Fruit fly (Drosophila melanogaster): ENCODE results near the gene CG17032.

Gene CG17032

dm6 chr3L:15967588-15968500 lies 9.2 kb downstream of the CG17032 start, which contains the start of the genes Brr2 and CG10516:
Gene Brr2 (minus strand): TSS chr3L:15967872.
Gene CG10516 (plus strand): TSS chr3L:15968204.
- TF ChIP-seq psq (optimal IDR thresholded peaks at IDR 0.05) (no peak), CG8478 (optimal IDR thresholded peaks at IDR 0.05) (no peak), pan (optimal IDR thresholded peaks at IDR 0.05) (no peak), Dll (optimal IDR thresholded peaks at IDR 0.05) (no peak), EcR (GFP tag; optimal IDR thresholded peaks at IDR 0.05) (no peak), usp (GFP tag; optimal IDR thresholded peaks at IDR 0.05) (no peak)

- no peak for TF ChIP-seq usp (GFP tag; optimal IDR thresholded peaks at IDR 0.05)
- no peak for TF ChIP-seq pan (optimal IDR thresholded peaks at IDR 0.05)
- TF ChIP-seq Dll (optimal IDR thresholded peaks at IDR 0.05), result no peak
- TF ChIP-seq psq (optimal IDR thresholded peaks at IDR 0.05), result no peak
These were observed 10.0 kb downstream of the CG17032 start for dm6 chr3L:15968686-15969085.

dm6 chr3L:15974166-15974565 lies 15.5 kb downstream of the CG17032 start:
- TF ChIP-seq EcR (GFP tag; optimal IDR thresholded peaks at IDR 0.05) (no peak), pan (optimal IDR thresholded peaks at IDR 0.05) (no peak), CG8478 (optimal IDR thresholded peaks at IDR 0.05) (no peak), usp (GFP tag; optimal IDR thresholded peaks at IDR 0.05) (no peak), psq (optimal IDR thresholded peaks at IDR 0.05) (no peak), Dll (optimal IDR thresholded peaks at IDR 0.05) (no peak)

- TF ChIP-seq CG8478 (optimal IDR thresholded peaks at IDR 0.05), result no peak
- TF ChIP-seq Dll (optimal IDR thresholded peaks at IDR 0.05), result no peak
- TF ChIP-seq EcR (GFP tag; optimal IDR thresholded peaks at IDR 0.05), result no peak
- TF ChIP-seq psq (optimal IDR thresholded peaks at IDR 0.05), result no peak
- no peak for TF ChIP-seq pan (optimal IDR thresholded peaks at IDR 0.05)
These were observed 16.4 kb downstream of the CG17032 start, which contains the start of gene CG17026 for dm6 chr3L:15975068-15975467. Gene CG17026 (plus strand): TSS chr3L:15975368.

- TF ChIP-seq pan (optimal IDR thresholded peaks at IDR 0.05), result no peak
- TF ChIP-seq CG8478 (optimal IDR thresholded peaks at IDR 0.05), result no peak
- no peak for TF ChIP-seq Dll (optimal IDR thresholded peaks at IDR 0.05)
- TF ChIP-seq usp (GFP tag; optimal IDR thresholded peaks at IDR 0.05), result no peak
These were observed 18.1 kb downstream of the CG17032 start, which contains the start of gene CG17029 for dm6 chr3L:15976758-15977157. Gene CG17029 (plus strand): TSS chr3L:15976870.

dm6 chr3L:15977565-15977964 lies 18.9 kb downstream of the CG17032 start:
- TF ChIP-seq psq (optimal IDR thresholded peaks at IDR 0.05), result no peak
- TF ChIP-seq EcR (GFP tag; optimal IDR thresholded peaks at IDR 0.05), result no peak
- no peak for TF ChIP-seq usp (GFP tag; optimal IDR thresholded peaks at IDR 0.05)
- no peak for TF ChIP-seq pan (optimal IDR thresholded peaks at IDR 0.05)
- no peak for TF ChIP-seq CG8478 (optimal IDR thresholded peaks at IDR 0.05)
- no peak for TF ChIP-seq Dll (optimal IDR thresholded peaks at IDR 0.05)

dm6 chr3L:15978224-15978623 lies 19.6 kb downstream of the CG17032 start, which contains the start of gene CG17028:
Gene CG17028 (plus strand): TSS chr3L:15978524.
- TF ChIP-seq psq (optimal IDR thresholded peaks at IDR 0.05), result no peak
- TF ChIP-seq CG8478 (optimal IDR thresholded peaks at IDR 0.05), result no peak
- no peak for TF ChIP-seq pan (optimal IDR thresholded peaks at IDR 0.05)
- no peak for TF ChIP-seq usp (GFP tag; optimal IDR thresholded peaks at IDR 0.05)
- TF ChIP-seq Dll (optimal IDR thresholded peaks at IDR 0.05), result no peak
- TF ChIP-seq EcR (GFP tag; optimal IDR thresholded peaks at IDR 0.05), result no peak

dm6 chr3L:15979240-15979639 lies 20.6 kb downstream of the CG17032 start:
- no peak for TF ChIP-seq CG8478 (optimal IDR thresholded peaks at IDR 0.05)
- no peak for TF ChIP-seq usp (GFP tag; optimal IDR thresholded peaks at IDR 0.05)
- TF ChIP-seq Dll (optimal IDR thresholded peaks at IDR 0.05), result no peak
- no peak for TF ChIP-seq pan (optimal IDR thresholded peaks at IDR 0.05)
- no peak for TF ChIP-seq psq (optimal IDR thresholded peaks at IDR 0.05)
- TF ChIP-seq EcR (GFP tag; optimal IDR thresholded peaks at IDR 0.05), result no peak

- no peak for TF ChIP-seq EcR (GFP tag; optimal IDR thresholded peaks at IDR 0.05)
These were observed 21.3 kb downstream of the CG17032 start, which contains the start of gene CG17027 for dm6 chr3L:15979912-15980311. Gene CG17027 (plus strand): TSS chr3L:15980100.

- TF ChIP-seq usp (GFP tag; optimal IDR thresholded peaks at IDR 0.05), result no peak
- no peak for TF ChIP-seq psq (optimal IDR thresholded peaks at IDR 0.05)
- no peak for TF ChIP-seq EcR (GFP tag; optimal IDR thresholded peaks at IDR 0.05)
- no peak for TF ChIP-seq CG8478 (optimal IDR thresholded peaks at IDR 0.05)
- no peak for TF ChIP-seq Dll (optimal IDR thresholded peaks at IDR 0.05)
- no peak for TF ChIP-seq pan (optimal IDR thresholded peaks at IDR 0.05)
These were observed 22.8 kb downstream of the CG17032 start for dm6 chr3L:15981403-15981802.

dm6 chr3L:15982148-15982547 lies 23.5 kb downstream of the CG17032 start:
- no peak for TF ChIP-seq usp (GFP tag; optimal IDR thresholded peaks at IDR 0.05)
- no peak for TF ChIP-seq pan (optimal IDR thresholded peaks at IDR 0.05)
- no peak for TF ChIP-seq CG8478 (optimal IDR thresholded peaks at IDR 0.05)
- TF ChIP-seq EcR (GFP tag; optimal IDR thresholded peaks at IDR 0.05), result no peak
- TF ChIP-seq psq (optimal IDR thresholded peaks at IDR 0.05), result no peak
- TF ChIP-seq Dll (optimal IDR thresholded peaks at IDR 0.05), result no peak

- TF ChIP-seq usp (GFP tag; optimal IDR thresholded peaks at IDR 0.05), result no peak
- no peak for TF ChIP-seq EcR (GFP tag; optimal IDR thresholded peaks at IDR 0.05)
- TF ChIP-seq CG8478 (optimal IDR thresholded peaks at IDR 0.05), result no peak
- no peak for TF ChIP-seq Dll (optimal IDR thresholded peaks at IDR 0.05)
- no peak for TF ChIP-seq psq (optimal IDR thresholded peaks at IDR 0.05)
These were observed 24.3 kb downstream of the CG17032 start, which contains the start of the genes brm and Arl1 for dm6 chr3L:15982783-15983432. Gene brm (minus strand): TSS chr3L:15982869. Gene Arl1 (plus strand): TSS chr3L:15983135.

All from whole organism.